Fruit fly (Drosophila melanogaster): ENCODE measurements around the gene Ndc1.
A peak's percentile ranks its signal among the peaks of the same experiment; 100 is the strongest.

Gene Ndc1

DNA sequence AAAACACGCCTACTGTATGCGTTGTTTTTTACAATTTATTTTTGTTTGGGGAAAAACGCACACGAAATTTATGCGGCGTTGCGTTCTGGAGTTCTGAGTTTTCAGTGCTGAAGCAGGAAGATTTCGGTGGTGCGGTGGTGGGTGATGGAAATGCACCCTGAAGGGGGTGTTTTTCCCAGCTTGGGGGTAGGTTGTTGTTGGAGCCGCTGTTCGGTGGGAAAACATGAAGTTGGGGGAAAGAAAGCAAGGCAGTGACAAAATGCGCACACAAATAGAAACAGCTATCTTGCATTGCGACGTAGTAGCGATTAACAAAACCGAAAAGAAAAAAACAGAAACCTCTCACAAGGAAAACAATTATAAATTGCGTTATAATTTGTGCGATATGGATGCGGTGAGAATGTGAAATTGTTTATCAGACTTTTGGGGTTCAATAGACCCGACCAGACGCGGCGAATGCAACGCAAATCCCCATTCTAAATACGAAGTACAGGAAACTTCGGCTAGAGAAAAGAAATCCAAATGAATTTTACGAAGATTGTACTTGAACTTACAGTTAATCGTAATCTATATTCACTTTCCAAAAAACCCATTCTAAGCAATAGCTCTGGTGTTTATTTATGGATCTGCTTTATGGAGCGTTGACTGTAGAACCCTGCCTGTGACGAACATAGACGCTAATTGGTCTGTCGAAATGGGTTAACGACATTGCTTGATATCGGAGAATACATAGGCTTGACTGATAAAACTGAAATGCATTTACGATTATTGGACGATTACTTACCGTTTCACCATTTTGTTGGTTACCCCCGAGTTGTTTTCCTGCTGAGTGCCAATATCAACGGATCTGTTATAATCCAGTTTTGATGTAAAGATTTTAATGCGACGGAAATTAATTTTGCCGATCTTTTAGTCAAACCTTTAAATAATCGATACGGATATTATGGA, 35.7 kb upstream of the Ndc1 start (continued):
- TF ChIP-seq HHEX (GFP tag; optimal IDR thresholded peaks at IDR 0.05) (no peak), chif (GFP tag; optimal IDR thresholded peaks at IDR 0.05) (peak; percentile 8 to 21), corto (GFP tag; optimal IDR thresholded peaks at IDR 0.05) (peak; percentile 66), HLH3B (GFP tag; IDR thresholded peaks at IDR 0.05) (peak; percentile 57; the same call in 1 of the 2 replicates), klu (GFP tag; IDR thresholded peaks at IDR 0.05) (no peak), CG10565 (GFP tag; optimal IDR thresholded peaks at IDR 0.05) (no peak), CG1529 (GFP tag; optimal IDR thresholded peaks at IDR 0.05) (no peak), PHDP (tag; optimal IDR thresholded peaks at IDR 0.05) (peak; percentile 21), Med (GFP tag) (peak; percentile 88), dmrt99B (tag; optimal IDR thresholded peaks at IDR 0.05) (peak; percentile 49), Dll (GFP tag; IDR thresholded peaks at IDR 0.05; ENCODE audit: partially characterized antibody) (no peak), gcm2 (GFP tag; optimal IDR thresholded peaks at IDR 0.05) (no peak), zfh2 (GFP tag; optimal IDR thresholded peaks at IDR 0.05) (no peak), pfk (GFP tag; optimal IDR thresholded peaks at IDR 0.05) (no peak), Dip2 (GFP tag; IDR thresholded peaks at IDR 0.05) (no peak), Hey (tag; optimal IDR thresholded peaks at IDR 0.05) (no peak), CG8765 (GFP tag; IDR thresholded peaks at IDR 0.05) (no peak), sens (GFP tag) (peak; percentile 87), Ptx1 (GFP tag; IDR thresholded peaks at IDR 0.05) (peak; percentile 24; the same call in 1 of the 2 replicates), CG33557 (GFP tag; optimal IDR thresholded peaks at IDR 0.05) (no peak), CG4360 (GFP tag; IDR thresholded peaks at IDR 0.05) (peak; percentile 73), Trl (optimal IDR thresholded peaks at IDR 0.05) (no peak), Trl (GFP tag; optimal IDR thresholded peaks at IDR 0.05) (peak; percentile 12), gcm (GFP tag; optimal IDR thresholded peaks at IDR 0.05) (peak; percentile 13), Xbp1 (GFP tag; optimal IDR thresholded peaks at IDR 0.05) (peak; percentile 33), Sox102F (GFP tag; optimal IDR thresholded peaks at IDR 0.05) (peak; percentile 25), CG2712 (tag; optimal IDR thresholded peaks at IDR 0.05) (peak; percentile 36), D (optimal IDR thresholded peaks at IDR 0.05) (no peak), D (GFP tag; optimal IDR thresholded peaks at IDR 0.05) (no peak), ATbp (GFP tag; optimal IDR thresholded peaks at IDR 0.05) (peak; percentile 5), CG3065 (GFP tag; optimal IDR thresholded peaks at IDR 0.05) (no peak), CG34224 (GFP tag; IDR thresholded peaks at IDR 0.05; ENCODE audit: partially characterized antibody) (no peak), Side (GFP tag; optimal IDR thresholded peaks at IDR 0.05) (no peak), CG12299 (tag; optimal IDR thresholded peaks at IDR 0.05) (no peak), tap (tag; optimal IDR thresholded peaks at IDR 0.05) (peak; percentile 33), Vsx1 (GFP tag; optimal IDR thresholded peaks at IDR 0.05) (no peak), Doc3 (GFP tag; IDR thresholded peaks at IDR 0.05; ENCODE audit: partially characterized antibody) (no peak), CG17385 (GFP tag; optimal IDR thresholded peaks at IDR 0.05) (peak; percentile 29), NC2β (GFP tag; optimal IDR thresholded peaks at IDR 0.05) (no peak), E2f2 (GFP tag; IDR thresholded peaks at IDR 0.05) (peak; percentile 15; the same call in 1 of the 2 replicates), fd102C (GFP tag; optimal IDR thresholded peaks at IDR 0.05) (no peak), Pdp1 (GFP tag; optimal IDR thresholded peaks at IDR 0.05) (peak in 1 of 2 experiments; percentile 11), D19B (GFP tag; optimal IDR thresholded peaks at IDR 0.05) (no peak), ci (GFP tag; IDR thresholded peaks at IDR 0.05) (peak; percentile 32; the same call in 1 of the 3 replicates), mam (GFP tag; optimal IDR thresholded peaks at IDR 0.05) (no peak), CG8944 (GFP tag; optimal IDR thresholded peaks at IDR 0.05) (no peak), ab (GFP tag; optimal IDR thresholded peaks at IDR 0.05) (no peak), CG17829 (tag; optimal IDR thresholded peaks at IDR 0.05) (peak; percentile 8), ftz-f1 (GFP tag; optimal IDR thresholded peaks at IDR 0.05) (no peak)
